Worm (Caenorhabditis elegans) whole organism, midembryonic: ENCODE data around the gene Y81G3A.1.
A peak's percentile ranks its signal among the peaks of the same experiment; 100 is the strongest.

Source experiments
- T22C8.4 ChIP-seq: fragments of 200-800 bp; sonication (Bioruptor generic); IDR thresholded peaks from 2 replicates; pipeline ENCODE4 v1.3.6; 2022; ENCODE audit warnings: missing genetic modification characterization, missing compliant biosample characterization
- flt-1 ChIP-seq: fragments of 200-800 bp; sonication (Bioruptor generic); IDR thresholded peaks from 2 replicates; pipeline ENCODE4 v1.3.6; 2022; ENCODE audit warnings: missing genetic modification characterization, missing compliant biosample characterization
- klf-2 ChIP-seq: fragments of 200-800 bp; sonication (Bioruptor generic); conservative IDR thresholded peaks from 2 replicates; pipeline ENCODE4 v1.3.6; 2022; ENCODE audit warnings: missing genetic modification reagents, missing genetic modification characterization, missing compliant biosample characterization
- ref-1 ChIP-seq: fragments of 200-800 bp; sonication (Bioruptor generic); conservative IDR thresholded peaks from 2 replicates; pipeline ENCODE4 v1.3.6; 2022; ENCODE audit warnings: missing genetic modification reagents, missing genetic modification characterization, missing compliant biosample characterization
- ztf-23 ChIP-seq: fragments of 200-800 bp; sonication (Bioruptor generic); IDR thresholded peaks from 2 replicates; pipeline ENCODE4 v1.3.6; 2022; ENCODE audit warnings: missing genetic modification reagents, missing genetic modification characterization, missing compliant biosample characterization
- ztf-29 ChIP-seq: fragments of 200-800 bp; sonication (Bioruptor generic); IDR thresholded peaks from 2 replicates; pipeline ENCODE4 v1.3.6; 2022; ENCODE audit warnings: missing genetic modification reagents, missing genetic modification characterization, missing compliant biosample characterization

ce11 chrII:13117135-13117534 is 33.4 kb upstream of the Y81G3A.1 start, which contains the start of gene gfm-1:
- TF ChIP-seq ref-1 (no peak), klf-2 (GFP tag; lab: Robert Waterston, UW) (no peak), ztf-23 (GFP tag; lab: Robert Waterston, UW) (peak; percentile 71), flt-1 (peak; percentile 67), T22C8.4 (GFP tag; lab: Robert Waterston, UW) (no peak), ztf-29 (no peak)
